Worm (Caenorhabditis elegans) whole organism, L1 larva: ENCODE measurements around the gene Y110A2AL.4.

Experiments used
- C04F5.9 ChIP-seq: sonication (generic microtip); optimal IDR thresholded peaks from 2 replicates; lab custom pipeline; 2016; ENCODE audit warnings: missing genetic modification characterization, missing compliant biosample characterization
- C34B4.2 ChIP-seq: sonication (generic microtip); optimal IDR thresholded peaks from 2 replicates; lab custom pipeline; 2017; ENCODE audit warnings: mild to moderate bottlenecking, missing genetic modification characterization, missing compliant biosample characterization
- F16B12.6 ChIP-seq: fragments of 150-350 bp; optimal IDR thresholded peaks from 2 replicates; lab custom pipeline; 2014; ENCODE audit warnings: missing biosample characterization, missing genetic modification characterization
- Y116A8C.19 ChIP-seq: sonication (generic microtip); optimal IDR thresholded peaks from 2 replicates; lab custom pipeline; 2016; ENCODE audit warnings: missing compliant biosample characterization, missing genetic modification characterization, borderline replicate concordance
- aha-1 ChIP-seq: fragments of 150-350 bp; optimal IDR thresholded peaks from 2 replicates; lab custom pipeline; 2014; ENCODE audit warnings: missing biosample characterization, missing genetic modification characterization
- alr-1 ChIP-seq: fragments of 200-800 bp; sonication (Bioruptor generic); optimal IDR thresholded peaks from 2 replicates; lab custom pipeline; 2018; ENCODE audit warnings: borderline replicate concordance, mild to moderate bottlenecking, missing genetic modification characterization, missing compliant biosample characterization
- ama-1 ChIP-seq: fragments of 150-350 bp; optimal IDR thresholded peaks from 2 replicates; lab custom pipeline; 2014
- blmp-1 ChIP-seq: fragments of 150-350 bp; optimal IDR thresholded peaks from 2 replicates; lab custom pipeline; 2014; ENCODE audit warnings: missing biosample characterization, missing genetic modification characterization
- ceh-63 ChIP-seq: fragments of 200-800 bp; sonication (Bioruptor generic); optimal IDR thresholded peaks from 2 replicates; lab custom pipeline; 2018; ENCODE audit warnings: mild to moderate bottlenecking, missing genetic modification characterization, missing compliant biosample characterization
- ceh-8 ChIP-seq: fragments of 200-800 bp; sonication (Bioruptor generic); optimal IDR thresholded peaks from 2 replicates; lab custom pipeline; 2018; ENCODE audit warnings: mild to moderate bottlenecking, missing genetic modification characterization, moderate library complexity, missing compliant biosample characterization
- ceh-82 ChIP-seq, 3 experiments: fragments of 150-350 bp in 1 of 3; sonication (generic microtip) in 2 of 3; optimal IDR thresholded peaks; 2 replicates each; lab custom pipeline; 2014 to 2017; ENCODE audit warnings: missing biosample characterization in 3 of 3, missing genetic modification characterization in 3 of 3
- ceh-88 ChIP-seq: fragments of 200-800 bp; sonication (Bioruptor generic); IDR thresholded peaks from 2 replicates; pipeline ENCODE4 v1.3.6; 2022; ENCODE audit warnings: missing genetic modification characterization, missing compliant biosample characterization
- ceh-90 ChIP-seq: sonication (generic microtip); optimal IDR thresholded peaks from 2 replicates; lab custom pipeline; 2016; ENCODE audit warnings: missing genetic modification characterization, missing compliant biosample characterization
- ces-1 ChIP-seq: fragments of 150-350 bp; optimal IDR thresholded peaks from 2 replicates; lab custom pipeline; 2014; ENCODE audit warnings: missing biosample characterization, missing genetic modification reagents, missing genetic modification characterization
- dpl-1 ChIP-seq, 3 experiments: fragments of 150-350 bp in 2 of 3; sonication (generic microtip) in 1 of 3; optimal IDR thresholded peaks; 2 replicates each; lab custom pipeline; 2014 to 2017; ENCODE audit warnings: missing biosample characterization in 3 of 3, missing genetic modification characterization in 3 of 3, missing genetic modification reagents in 3 of 3
- dsc-1 ChIP-seq: sonication (generic microtip); optimal IDR thresholded peaks from 2 replicates; lab custom pipeline; 2016; ENCODE audit warnings: mild to moderate bottlenecking, missing genetic modification characterization, missing compliant biosample characterization
- efl-1 ChIP-seq, 4 experiments: fragments of 150-350 bp; optimal IDR thresholded peaks in 3 of 4; peaks in 1 of 4; 1 replicate in 1 of 4; 2 replicates in 3 of 4; lab custom pipeline; 2014; ENCODE audit warnings: missing biosample characterization in 2 of 4, missing genetic modification characterization in 2 of 4, missing genetic modification reagents in 2 of 4
- egl-27 ChIP-seq, 2 experiments: fragments of 150-350 bp in 1 of 2; sonication (generic microtip); optimal IDR thresholded peaks; 3 replicates each; lab custom pipeline; 2017 to 2018; ENCODE audit warnings: missing biosample characterization in 2 of 2, missing genetic modification characterization in 2 of 2, missing genetic modification reagents in 2 of 2
- elt-2 ChIP-seq: sonication (generic microtip); optimal IDR thresholded peaks from 2 replicates; lab custom pipeline; 2016; ENCODE audit warnings: missing genetic modification characterization, mild to moderate bottlenecking, inconsistent platforms, missing compliant biosample characterization, missing genetic modification reagents
- ets-5 ChIP-seq: fragments of 200-800 bp; sonication (Bioruptor generic); IDR thresholded peaks from 2 replicates; pipeline ENCODE4 v1.3.6; 2022; ENCODE audit warnings: missing genetic modification characterization, missing compliant biosample characterization
- fkh-10 ChIP-seq: sonication (generic microtip); optimal IDR thresholded peaks from 2 replicates; lab custom pipeline; 2017; ENCODE audit warnings: missing biosample characterization, missing genetic modification reagents, missing genetic modification characterization
- fkh-4 ChIP-seq: sonication (generic microtip); optimal IDR thresholded peaks from 2 replicates; lab custom pipeline; 2016; ENCODE audit warnings: missing compliant biosample characterization, missing genetic modification characterization, borderline replicate concordance
- fkh-8 ChIP-seq: sonication (generic microtip); optimal IDR thresholded peaks from 2 replicates; lab custom pipeline; 2016; ENCODE audit warnings: mild to moderate bottlenecking, missing genetic modification characterization, missing compliant biosample characterization
- fos-1 ChIP-seq: fragments of 150-350 bp; optimal IDR thresholded peaks from 2 replicates; lab custom pipeline; 2014; ENCODE audit warnings: missing biosample characterization, missing genetic modification characterization
- hpl-2 ChIP-seq: fragments of 150-350 bp; optimal IDR thresholded peaks from 2 replicates; lab custom pipeline; 2014; ENCODE audit warnings: missing biosample characterization, missing genetic modification reagents, missing genetic modification characterization
- isw-1 ChIP-seq: fragments of 200-800 bp; sonication (Bioruptor generic); IDR thresholded peaks from 2 replicates; pipeline ENCODE4 v1.3.6; 2022; ENCODE audit warnings: missing genetic modification characterization, missing compliant biosample characterization
- jun-1 ChIP-seq: fragments of 150-350 bp; optimal IDR thresholded peaks from 2 replicates; lab custom pipeline; 2014; ENCODE audit warnings: missing biosample characterization, missing genetic modification reagents, missing genetic modification characterization
- lin-13 ChIP-seq: fragments of 150-350 bp; optimal IDR thresholded peaks from 2 replicates; lab custom pipeline; 2014; ENCODE audit warnings: missing biosample characterization, missing genetic modification reagents, missing genetic modification characterization
- lin-14 ChIP-seq: fragments of 200-800 bp; sonication (Bioruptor generic); optimal IDR thresholded peaks from 2 replicates; lab custom pipeline; 2018; ENCODE audit warnings: mild to moderate bottlenecking, missing genetic modification characterization, moderate library complexity, missing compliant biosample characterization
- lin-15B ChIP-seq: fragments of 150-350 bp; sonication (generic microtip); optimal IDR thresholded peaks from 3 replicates; lab custom pipeline; 2014; ENCODE audit warnings: missing biosample characterization, missing genetic modification characterization
- lir-3 ChIP-seq: sonication (generic microtip); optimal IDR thresholded peaks from 2 replicates; lab custom pipeline; 2016; ENCODE audit warnings: mild to moderate bottlenecking, missing genetic modification characterization, moderate library complexity, missing compliant biosample characterization; ENCODE audit not compliant: poor library complexity
- lsy-2 ChIP-seq, 2 experiments: fragments of 150-350 bp; optimal IDR thresholded peaks; 2 replicates each; lab custom pipeline; 2014; ENCODE audit warnings: missing biosample characterization in 2 of 2, missing genetic modification characterization in 2 of 2
- mdl-1 ChIP-seq, 2 experiments: fragments of 150-350 bp; optimal IDR thresholded peaks; 2 replicates each; lab custom pipeline; 2014 to 2017; ENCODE audit warnings: missing biosample characterization in 2 of 2, missing genetic modification characterization in 2 of 2, inconsistent platforms in 1 of 2
- mef-2 ChIP-seq: fragments of 150-350 bp; optimal IDR thresholded peaks from 2 replicates; lab custom pipeline; 2014; ENCODE audit warnings: missing biosample characterization, missing genetic modification characterization
- nhr-11 ChIP-seq: fragments of 150-350 bp; optimal IDR thresholded peaks from 2 replicates; lab custom pipeline; 2014; ENCODE audit warnings: missing biosample characterization, missing genetic modification characterization
- nhr-12 ChIP-seq: sonication (generic microtip); optimal IDR thresholded peaks from 2 replicates; lab custom pipeline; 2017; ENCODE audit warnings: missing biosample characterization, missing genetic modification characterization
- nhr-19 ChIP-seq: fragments of 200-800 bp; sonication (Bioruptor generic); conservative IDR thresholded peaks from 2 replicates; pipeline ENCODE4 v1.3.6; 2022; ENCODE audit warnings: missing genetic modification characterization, missing compliant biosample characterization
- nhr-71 ChIP-seq: sonication (generic microtip); optimal IDR thresholded peaks from 2 replicates; lab custom pipeline; 2016; ENCODE audit warnings: mild to moderate bottlenecking, missing genetic modification characterization, moderate library complexity, missing compliant biosample characterization
- nhr-84 ChIP-seq: sonication (generic microtip); optimal IDR thresholded peaks from 2 replicates; lab custom pipeline; 2017; ENCODE audit warnings: missing biosample characterization, missing genetic modification characterization
- nhr-85 ChIP-seq: sonication (generic microtip); peaks from one replicate; lab custom pipeline; 2016; ENCODE audit warnings: missing genetic modification characterization, inconsistent platforms, missing compliant biosample characterization
- nhr-90 ChIP-seq: sonication (generic microtip); optimal IDR thresholded peaks from 2 replicates; lab custom pipeline; 2016; ENCODE audit warnings: mild to moderate bottlenecking, missing genetic modification characterization, missing compliant biosample characterization; ENCODE audit not compliant: poor library complexity
- pag-3 ChIP-seq: sonication (generic microtip); optimal IDR thresholded peaks from 2 replicates; lab custom pipeline; 2017; ENCODE audit warnings: missing genetic modification characterization, mild to moderate bottlenecking, missing compliant biosample characterization, antibody characterized with exemption, borderline replicate concordance; ENCODE audit not compliant: insufficient read depth
- pax-3 ChIP-seq: fragments of 200-800 bp; sonication (Bioruptor generic); optimal IDR thresholded peaks from 2 replicates; lab custom pipeline; 2018; ENCODE audit warnings: mild to moderate bottlenecking, missing genetic modification characterization, moderate library complexity, missing compliant biosample characterization
- snu-23 ChIP-seq: sonication (generic microtip); optimal IDR thresholded peaks from 2 replicates; lab custom pipeline; 2016; ENCODE audit warnings: missing genetic modification characterization, missing compliant biosample characterization
- sptf-1 ChIP-seq: fragments of 150-350 bp; optimal IDR thresholded peaks from 2 replicates; lab custom pipeline; 2014; ENCODE audit warnings: missing biosample characterization, missing genetic modification characterization
- sup-37 ChIP-seq: fragments of 200-800 bp; sonication (Bioruptor generic); optimal IDR thresholded peaks from 2 replicates; lab custom pipeline; 2018; ENCODE audit warnings: mild to moderate bottlenecking, missing genetic modification characterization, missing compliant biosample characterization
- swsn-7 ChIP-seq: sonication (generic microtip); optimal IDR thresholded peaks from 2 replicates; lab custom pipeline; 2016; ENCODE audit warnings: missing genetic modification characterization, missing compliant biosample characterization
- tlp-1 ChIP-seq: fragments of 150-350 bp; optimal IDR thresholded peaks from 2 replicates; lab custom pipeline; 2014; ENCODE audit warnings: missing biosample characterization, missing genetic modification characterization
- unc-30 ChIP-seq: sonication (generic microtip); optimal IDR thresholded peaks from 2 replicates; lab custom pipeline; 2017; ENCODE audit warnings: missing biosample characterization, missing genetic modification characterization
- unc-62 ChIP-seq: fragments of 150-350 bp; optimal IDR thresholded peaks from 2 replicates; lab custom pipeline; 2014; ENCODE audit warnings: missing biosample characterization, missing genetic modification reagents, missing genetic modification characterization
- unc-86 ChIP-seq: sonication (generic microtip); optimal IDR thresholded peaks from 2 replicates; lab custom pipeline; 2016; ENCODE audit warnings: missing genetic modification characterization, missing compliant biosample characterization
- zag-1 ChIP-seq: fragments of 150-350 bp; optimal IDR thresholded peaks from 2 replicates; lab custom pipeline; 2014; ENCODE audit warnings: missing biosample characterization, missing genetic modification characterization
- zip-4 ChIP-seq: fragments of 200-800 bp; sonication (Bioruptor generic); optimal IDR thresholded peaks from 2 replicates; lab custom pipeline; 2018; ENCODE audit warnings: mild to moderate bottlenecking, missing genetic modification characterization, moderate library complexity, missing compliant biosample characterization

Y110A2AL.4 gene

DNA sequence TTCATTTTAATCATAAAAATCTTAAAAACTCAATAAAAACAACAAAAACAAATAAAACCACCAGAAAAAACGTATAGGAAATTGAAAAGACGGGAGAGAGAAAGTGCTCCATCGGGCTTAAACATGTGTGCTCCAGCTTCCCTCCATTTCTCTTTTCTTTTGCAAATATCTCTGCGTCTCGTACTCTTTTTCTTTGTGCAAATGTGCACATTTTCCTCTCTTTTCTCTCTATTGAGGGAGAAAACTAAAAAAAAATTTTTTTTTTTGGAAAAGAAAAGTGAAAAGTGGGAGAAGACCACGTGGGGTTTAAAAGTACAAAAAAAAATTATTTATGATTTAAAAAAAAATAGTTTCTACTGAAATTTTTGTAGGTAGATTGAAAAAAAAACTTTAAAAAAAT lies 34.9 kb upstream of the Y110A2AL.4 start:
- TF ChIP-seq pax-3 (tag; lab: Kevin White, UChicago) (no peak), efl-1 (optimal IDR thresholded peaks at IDR 0.05; lab: Kevin White, UChicago) (peak; percentile 34 to 51), efl-1 (GFP tag; optimal IDR thresholded peaks at IDR 0.05 in 1 of 2; lab: Kevin White, UChicago) (no peak), ama-1 (lab: Kevin White, UChicago) (no peak), egl-27 (tag; optimal IDR thresholded peaks at IDR 0.05; lab: Kevin White, UChicago) (no peak), ceh-8 (GFP tag; lab: Kevin White, UChicago) (no peak), sup-37 (no peak), unc-30 (tag; lab: Kevin White, UChicago) (no peak), lin-15B (tag; lab: Kevin White, UChicago) (no peak), nhr-71 (tag; lab: Kevin White, UChicago) (peak; percentile 46), unc-62 (no peak), dpl-1 (GFP tag; optimal IDR thresholded peaks at IDR 0.05; lab: Kevin White, UChicago) (peak in 1 of 3 experiments; percentile 13), ceh-90 (tag; lab: Kevin White, UChicago) (no peak), ceh-63 (GFP tag; lab: Kevin White, UChicago) (no peak), pag-3 (tag; lab: Kevin White, UChicago) (no peak), nhr-19 (GFP tag; lab: Robert Waterston, UW) (no peak), snu-23 (peak; percentile 2), swsn-7 (tag; lab: Kevin White, UChicago) (no peak), lin-13 (GFP tag; lab: Kevin White, UChicago) (no peak), ceh-88 (no peak), C04F5.9 (no peak), tlp-1 (no peak), jun-1 (tag; lab: Kevin White, UChicago) (no peak), hpl-2 (GFP tag; lab: Kevin White, UChicago) (no peak), F16B12.6 (tag; lab: Kevin White, UChicago) (no peak), fkh-10 (GFP tag; lab: Kevin White, UChicago) (no peak), aha-1 (no peak), nhr-11 (tag; lab: Kevin White, UChicago) (no peak), lsy-2 (tag; optimal IDR thresholded peaks at IDR 0.05; lab: Kevin White, UChicago) (peak in 1 of 2 experiments; percentile 42), mef-2 (tag; lab: Kevin White, UChicago) (no peak), dsc-1 (tag; lab: Kevin White, UChicago) (no peak), sptf-1 (no peak), fkh-8 (tag; lab: Kevin White, UChicago) (no peak), nhr-12 (no peak), lin-14 (peak; percentile 65), Y116A8C.19 (tag; lab: Kevin White, UChicago) (no peak), ceh-82 (tag; optimal IDR thresholded peaks at IDR 0.05; lab: Kevin White, UChicago) (peak in 1 of 3 experiments; percentile 15), blmp-1 (no peak), lir-3 (tag; lab: Kevin White, UChicago) (no peak), zip-4 (GFP tag; lab: Kevin White, UChicago) (no peak), nhr-90 (no peak), fos-1 (tag; lab: Kevin White, UChicago) (no peak), elt-2 (tag; lab: Kevin White, UChicago) (no peak), C34B4.2 (no peak), ces-1 (GFP tag; lab: Kevin White, UChicago) (no peak), alr-1 (no peak), zag-1 (no peak), nhr-85 (tag; lab: Kevin White, UChicago) (no peak), nhr-84 (tag; lab: Kevin White, UChicago) (no peak), isw-1 (GFP tag; lab: Robert Waterston, UW) (no peak), ets-5 (no peak), unc-86 (no peak), mdl-1 (tag; optimal IDR thresholded peaks at IDR 0.05; lab: Kevin White, UChicago) (peak in 1 of 2 experiments; percentile 32), fkh-4 (no peak)
